Fruit fly (Drosophila melanogaster): Measurements from ENCODE around the gene CG11369.

Gene CG11369

dm6 chrX:7571200-7571599, 2.9 kb upstream of the CG11369 start (continued):
- TF ChIP-seq CG10543 (GFP tag; optimal IDR thresholded peaks at IDR 0.05), result no peak
- TF ChIP-seq CG1603 (tag; optimal IDR thresholded peaks at IDR 0.05), result peak; percentile 66
- no peak for TF ChIP-seq CG12219 (GFP tag; optimal IDR thresholded peaks at IDR 0.05)
- TF ChIP-seq PHDP (tag; optimal IDR thresholded peaks at IDR 0.05), result peak; percentile 46
- TF ChIP-seq CG8359 (GFP tag; optimal IDR thresholded peaks at IDR 0.05; ENCODE audit: borderline replicate concordance), result peak; percentile 35
- TF ChIP-seq gcm2 (GFP tag; optimal IDR thresholded peaks at IDR 0.05), result no peak
- TF ChIP-seq CG2712 (tag; optimal IDR thresholded peaks at IDR 0.05), result peak; percentile 77
- TF ChIP-seq CG2116 (GFP tag; optimal IDR thresholded peaks at IDR 0.05), result no peak
- TF ChIP-seq CG6854 (GFP tag; optimal IDR thresholded peaks at IDR 0.05), result no peak
- TF ChIP-seq Side (GFP tag; optimal IDR thresholded peaks at IDR 0.05), result no peak
- TF ChIP-seq CG8944 (GFP tag; optimal IDR thresholded peaks at IDR 0.05), result no peak
- no peak for TF ChIP-seq CG18619 (GFP tag; optimal IDR thresholded peaks at IDR 0.05)
- TF ChIP-seq bigmax (GFP tag; optimal IDR thresholded peaks at IDR 0.05), result no peak
- TF ChIP-seq CG30403 (GFP tag; optimal IDR thresholded peaks at IDR 0.05), result peak; percentile 40
- no peak for TF ChIP-seq CG11723 (GFP tag; optimal IDR thresholded peaks at IDR 0.05)
- no peak for TF ChIP-seq CG31224 (GFP tag; IDR thresholded peaks at IDR 0.05)
- no peak for TF ChIP-seq inv (GFP tag; IDR thresholded peaks at IDR 0.05; ENCODE audit: partially characterized antibody)
- no peak for TF ChIP-seq CG4617 (GFP tag; optimal IDR thresholded peaks at IDR 0.05; ENCODE audit: borderline replicate concordance)
- TF ChIP-seq trh (GFP tag; optimal IDR thresholded peaks at IDR 0.05), result no peak
- TF ChIP-seq CG17612 (GFP tag; IDR thresholded peaks at IDR 0.05), result no peak
- no peak for TF ChIP-seq emc (GFP tag; optimal IDR thresholded peaks at IDR 0.05)
- no peak for TF ChIP-seq CkIIα-i1 (GFP tag; IDR thresholded peaks at IDR 0.05)
- peak; percentile 28 for TF ChIP-seq Sox100B (GFP tag; optimal IDR thresholded peaks at IDR 0.05)
- peak; percentile 17 for TF ChIP-seq ac (GFP tag; optimal IDR thresholded peaks at IDR 0.05)
- no peak for TF ChIP-seq Rfx (GFP tag; IDR thresholded peaks at IDR 0.05)
- peak; percentile 28 for TF ChIP-seq CG13424 (tag; optimal IDR thresholded peaks at IDR 0.05)
- TF ChIP-seq Dref (GFP tag; IDR thresholded peaks at IDR 0.05), result no peak
- TF ChIP-seq Taf1 (GFP tag; IDR thresholded peaks at IDR 0.05), result no peak
- no peak for TF ChIP-seq Hey (tag; optimal IDR thresholded peaks at IDR 0.05)
- TF ChIP-seq CG14050 (GFP tag; IDR thresholded peaks at IDR 0.05), result no peak
- no peak for TF ChIP-seq hb (GFP tag; IDR thresholded peaks at IDR 0.05; ENCODE audit: partially characterized antibody)
- no peak for TF ChIP-seq oc (tag; optimal IDR thresholded peaks at IDR 0.05)
- no peak for TF ChIP-seq CG15514 (GFP tag; optimal IDR thresholded peaks at IDR 0.05)
- no peak for TF ChIP-seq maf-S (GFP tag; optimal IDR thresholded peaks at IDR 0.05)
- peak; percentile 38 for TF ChIP-seq bab2 (GFP tag; optimal IDR thresholded peaks at IDR 0.05)
- no peak for TF ChIP-seq CG4854 (GFP tag; optimal IDR thresholded peaks at IDR 0.05)
- peak; percentile 33 for TF ChIP-seq CG10209 (GFP tag; optimal IDR thresholded peaks at IDR 0.05)
- no peak for TF ChIP-seq seq (GFP tag; IDR thresholded peaks at IDR 0.05)
- no peak for TF ChIP-seq D19B (GFP tag; optimal IDR thresholded peaks at IDR 0.05)
- TF ChIP-seq Meics (GFP tag; optimal IDR thresholded peaks at IDR 0.05), result no peak
- TF ChIP-seq ash1 (GFP tag; optimal IDR thresholded peaks at IDR 0.05), result no peak
- TF ChIP-seq CG10321 (GFP tag; IDR thresholded peaks at IDR 0.05), result no peak
- no peak for TF ChIP-seq NfI (GFP tag; optimal IDR thresholded peaks at IDR 0.05)
- TF ChIP-seq CG9876 (GFP tag; optimal IDR thresholded peaks at IDR 0.05), result no peak
- TF ChIP-seq Dp (GFP tag; optimal IDR thresholded peaks at IDR 0.05), result no peak
- no peak for TF ChIP-seq CG15269 (tag; optimal IDR thresholded peaks at IDR 0.05)
- peak; percentile 43; the same call in 2 of the 3 replicates for TF ChIP-seq tgo (GFP tag; IDR thresholded peaks at IDR 0.05)
- TF ChIP-seq CG6272 (GFP tag; IDR thresholded peaks at IDR 0.05), result no peak
- no peak for TF ChIP-seq NC2α (GFP tag; optimal IDR thresholded peaks at IDR 0.05)
- peak; percentile 69 for TF ChIP-seq CG9727 (GFP tag; optimal IDR thresholded peaks at IDR 0.05)
- TF ChIP-seq Asciz (GFP tag; optimal IDR thresholded peaks at IDR 0.05), result no peak
- TF ChIP-seq al (GFP tag; IDR thresholded peaks at IDR 0.05), result no peak
